Fruit fly (Drosophila melanogaster): ENCODE results near the gene CG3842.

Gene CG3842

dm6 chrX:6351917-6352768 lies 14.6 kb downstream of the CG3842 start (continued):
- TF ChIP-seq seq (GFP tag; IDR thresholded peaks at IDR 0.05) (no peak), ken (GFP tag; IDR thresholded peaks at IDR 0.05) (0 out of 3 replicates have a peak, but pooled peaks have one; percentile 39), CG11085 (GFP tag; IDR thresholded peaks at IDR 0.05) (no peak), CG14050 (GFP tag; IDR thresholded peaks at IDR 0.05) (no peak), Gug (GFP tag; IDR thresholded peaks at IDR 0.05) (no peak), bab2 (GFP tag; optimal IDR thresholded peaks at IDR 0.05) (no peak), sim (GFP tag; IDR thresholded peaks at IDR 0.05) (0 out of 2 replicates have a peak, but pooled peaks have one; percentile 6), CG2202 (tag; optimal IDR thresholded peaks at IDR 0.05) (no peak), CG5953 (GFP tag; IDR thresholded peaks at IDR 0.05) (no peak), rib (GFP tag; IDR thresholded peaks at IDR 0.05) (peak; percentile 50; the same call in 1 of the 2 replicates), Lpt (GFP tag; optimal IDR thresholded peaks at IDR 0.05) (no peak), C15 (GFP tag; IDR thresholded peaks at IDR 0.05) (0 out of 3 replicates have a peak, but pooled peaks have one; percentile 26), insv (GFP tag; optimal IDR thresholded peaks at IDR 0.05) (peak in 1 of 2 experiments; percentile 14), stc (GFP tag; IDR thresholded peaks at IDR 0.05) (no peak), Fer1 (GFP tag; optimal IDR thresholded peaks at IDR 0.05) (peak; percentile 4), CG14441 (GFP tag; IDR thresholded peaks at IDR 0.05) (no peak), Lhr (GFP tag; optimal IDR thresholded peaks at IDR 0.05) (peak; percentile 44), Abd-B (GFP tag; optimal IDR thresholded peaks at IDR 0.05) (peak; percentile 3), gem (tag; optimal IDR thresholded peaks at IDR 0.05) (no peak), sr (GFP tag; IDR thresholded peaks at IDR 0.05) (peak; percentile 84), gce (GFP tag; IDR thresholded peaks at IDR 0.05) (no peak), Side (GFP tag; optimal IDR thresholded peaks at IDR 0.05) (peak; percentile 24), hb (GFP tag; IDR thresholded peaks at IDR 0.05; ENCODE audit: partially characterized antibody) (no peak), B-H1 (GFP tag; IDR thresholded peaks at IDR 0.05) (no peak; the same call in 2 of the 3 replicates), crc (GFP tag; optimal IDR thresholded peaks at IDR 0.05) (no peak), abd-A (tag; optimal IDR thresholded peaks at IDR 0.05) (no peak), CG7839 (tag; optimal IDR thresholded peaks at IDR 0.05) (no peak), pfk (GFP tag; optimal IDR thresholded peaks at IDR 0.05) (no peak), CG4730 (GFP tag; IDR thresholded peaks at IDR 0.05) (no peak), Optix (GFP tag; IDR thresholded peaks at IDR 0.05) (peak; percentile 36; the same call in 1 of the 3 replicates), caup (GFP tag; optimal IDR thresholded peaks at IDR 0.05; ENCODE audit: severe bottlenecking) (peak; percentile 46), CG2116 (GFP tag; optimal IDR thresholded peaks at IDR 0.05) (peak; percentile 58), CG3281 (GFP tag; optimal IDR thresholded peaks at IDR 0.05) (peak; percentile 30), CG31441 (GFP tag; IDR thresholded peaks at IDR 0.05) (no peak), HLH54F (GFP tag; optimal IDR thresholded peaks at IDR 0.05) (peak; percentile 6), psq (GFP tag; optimal IDR thresholded peaks at IDR 0.05) (no peak), CG12104 (GFP tag; optimal IDR thresholded peaks at IDR 0.05) (no peak), nerfin-1 (tag; optimal IDR thresholded peaks at IDR 0.05) (peak; percentile 86), CG4282 (GFP tag; optimal IDR thresholded peaks at IDR 0.05) (no peak), corto (GFP tag; optimal IDR thresholded peaks at IDR 0.05) (no peak), H15 (GFP tag; IDR thresholded peaks at IDR 0.05) (no peak), Jarid2 (GFP tag; optimal IDR thresholded peaks at IDR 0.05) (peak; percentile 77), BEAF-32 (GFP tag; optimal IDR thresholded peaks at IDR 0.05) (peak; percentile 56), her (GFP tag; optimal IDR thresholded peaks at IDR 0.05) (peak; percentile 39), CG12942 (GFP tag; optimal IDR thresholded peaks at IDR 0.05) (no peak), ara (GFP tag; IDR thresholded peaks at IDR 0.05) (no peak), pnt (GFP tag; optimal IDR thresholded peaks at IDR 0.05) (no peak), CG7745 (tag; optimal IDR thresholded peaks at IDR 0.05) (no peak), odd (GFP tag; optimal IDR thresholded peaks at IDR 0.05) (no peak), CG10431 (GFP tag; optimal IDR thresholded peaks at IDR 0.05) (peak; percentile 32)

All from whole organism, embryonic.